Fruit fly (Drosophila melanogaster): ENCODE data around the gene CG16974.

The CG16974 gene

DNA sequence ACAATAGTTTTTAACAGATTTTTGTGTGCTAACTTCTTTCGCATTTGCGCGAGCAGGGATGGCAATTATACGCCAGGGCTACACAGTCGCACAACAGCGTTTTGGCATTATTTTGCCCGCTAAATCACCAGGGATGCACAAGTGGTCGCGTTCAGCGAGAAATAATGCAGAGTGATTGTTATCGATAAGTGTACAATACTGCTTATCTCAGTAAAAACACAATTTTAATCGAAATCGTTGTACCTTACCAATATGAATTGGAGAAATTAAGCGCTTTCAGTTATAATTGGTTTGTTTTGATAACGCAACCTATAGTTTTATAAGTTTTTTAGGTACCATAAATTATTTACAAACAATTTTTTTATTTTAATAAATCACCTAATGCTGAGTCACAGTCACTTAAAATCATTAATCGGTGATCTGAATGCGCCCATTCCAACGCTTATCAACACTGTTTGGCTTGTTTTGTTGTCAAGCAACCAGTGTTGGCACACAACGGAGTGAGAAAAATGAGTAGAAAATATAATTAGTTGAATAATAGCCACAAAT, 15.0 kb downstream of the CG16974 start, which contains the start of the genes Sfmbt and CG5439 (continued):
- TF ChIP-seq Myb (GFP tag; optimal IDR thresholded peaks at IDR 0.05) (peak; percentile 58), da (GFP tag; optimal IDR thresholded peaks at IDR 0.05) (peak; percentile 56), Blimp-1 (GFP tag; optimal IDR thresholded peaks at IDR 0.05) (no peak), CG1647 (GFP tag; optimal IDR thresholded peaks at IDR 0.05) (peak; percentile 50), bigmax (GFP tag; optimal IDR thresholded peaks at IDR 0.05) (no peak), CG3163 (GFP tag; optimal IDR thresholded peaks at IDR 0.05) (peak; percentile 60), CG8944 (GFP tag; optimal IDR thresholded peaks at IDR 0.05) (peak; percentile 72), CG11560 (tag; IDR thresholded peaks at IDR 0.05) (peak; percentile 65; the same call in 2 of the 3 replicates), sc (optimal IDR thresholded peaks at IDR 0.05) (no peak), sc (GFP tag; optimal IDR thresholded peaks at IDR 0.05) (no peak), yki (optimal IDR thresholded peaks at IDR 0.05) (no peak), Ets65A (GFP tag) (peak; percentile 98), CG6654 (GFP tag; optimal IDR thresholded peaks at IDR 0.05) (peak; percentile 18), CG12219 (GFP tag; optimal IDR thresholded peaks at IDR 0.05) (no peak), HLH54F (GFP tag; optimal IDR thresholded peaks at IDR 0.05) (peak; percentile 88), Hr51 (GFP tag; optimal IDR thresholded peaks at IDR 0.05) (peak in 1 of 2 experiments; percentile 75), CG13624 (GFP tag; optimal IDR thresholded peaks at IDR 0.05) (peak; percentile 82), Ets97D (GFP tag; optimal IDR thresholded peaks at IDR 0.05) (peak; percentile 81), MESR4 (GFP tag; optimal IDR thresholded peaks at IDR 0.05) (no peak), lmd (GFP tag; IDR thresholded peaks at IDR 0.05) (peak; percentile 75), jigr1 (GFP tag; IDR thresholded peaks at IDR 0.05) (peak; percentile 45; the same call in 1 of the 3 replicates), Asciz (GFP tag; optimal IDR thresholded peaks at IDR 0.05) (no peak), shn (GFP tag; optimal IDR thresholded peaks at IDR 0.05) (peak; percentile 83), CG10543 (GFP tag; optimal IDR thresholded peaks at IDR 0.05) (no peak), CG3995 (GFP tag; optimal IDR thresholded peaks at IDR 0.05) (peak; percentile 100), crp (GFP tag; optimal IDR thresholded peaks at IDR 0.05) (peak in 1 of 2 experiments; percentile 69), al (GFP tag; IDR thresholded peaks at IDR 0.05) (peak; percentile 71), CG11398 (GFP tag; optimal IDR thresholded peaks at IDR 0.05) (peak; percentile 39), fd64A (GFP tag; optimal IDR thresholded peaks at IDR 0.05) (no peak), dimm (GFP tag; IDR thresholded peaks at IDR 0.05) (peak; percentile 17; the same call in 1 of the 2 replicates), CG7928 (GFP tag; optimal IDR thresholded peaks at IDR 0.05) (peak; percentile 100), Dip2 (GFP tag; IDR thresholded peaks at IDR 0.05) (no peak), CG1602 (GFP tag; optimal IDR thresholded peaks at IDR 0.05) (peak; percentile 83), CG14050 (GFP tag; IDR thresholded peaks at IDR 0.05) (no peak), ato (GFP tag; IDR thresholded peaks at IDR 0.05; ENCODE audit: partially characterized antibody) (peak; percentile 43), HmgD (GFP tag; optimal IDR thresholded peaks at IDR 0.05) (peak; percentile 89), ham (GFP tag; IDR thresholded peaks at IDR 0.05) (no peak), unc-4 (GFP tag; IDR thresholded peaks at IDR 0.05; ENCODE audit: partially characterized antibody) (peak; percentile 33), CG2129 (GFP tag; IDR thresholded peaks at IDR 0.05; ENCODE audit: partially characterized antibody) (no peak), h (optimal IDR thresholded peaks at IDR 0.05) (no peak), Gug (GFP tag; IDR thresholded peaks at IDR 0.05) (peak; percentile 88), sd (tag; optimal IDR thresholded peaks at IDR 0.05) (no peak), NK7.1 (GFP tag; optimal IDR thresholded peaks at IDR 0.05) (peak; percentile 52), Dek (tag; optimal IDR thresholded peaks at IDR 0.05) (peak; percentile 74), BEAF-32 (GFP tag; optimal IDR thresholded peaks at IDR 0.05) (peak; percentile 72), CG7357 (GFP tag; IDR thresholded peaks at IDR 0.05) (peak; percentile 56; the same call in 1 of the 3 replicates), E2f2 (GFP tag; IDR thresholded peaks at IDR 0.05) (peak; percentile 51), Lhr (GFP tag; optimal IDR thresholded peaks at IDR 0.05) (peak; percentile 69), CG12104 (GFP tag; optimal IDR thresholded peaks at IDR 0.05) (peak; percentile 69), CG16863 (GFP tag; optimal IDR thresholded peaks at IDR 0.05) (peak; percentile 69), gro (GFP tag; optimal IDR thresholded peaks at IDR 0.05) (peak; percentile 17)
